Fruit fly (Drosophila melanogaster) ovary, adult (tissue): ENCODE measurements around the gene Srrm1.

Experiments
- CG17801 ChIP-seq: fragments of 200-800 bp; optimal IDR thresholded peaks from 2 replicates; lab custom pipeline; 2019; ENCODE audit warnings: missing biosample characterization, mild to moderate bottlenecking, missing genetic modification characterization, moderate library complexity; ENCODE audit not compliant: partially characterized antibody

Srrm1 gene

dm6 chr3L:13049671-13050070, 13.1 kb downstream of the Srrm1 start:
- no peak for TF ChIP-seq CG17801

dm6 chr3L:13050675-13051202, 14.1 kb downstream of the Srrm1 start:
- no peak for TF ChIP-seq CG17801

- no peak for TF ChIP-seq CG17801
Observed at dm6 chr3L:13058429-13058828, 21.8 kb downstream of the Srrm1 start.

dm6 chr3L:13061322-13061809, 24.7 kb downstream of the Srrm1 start, which contains the start of the genes CG14115 and CG34428:
CG14115 (minus strand) TSS chr3L:13061422.
CG34428 (plus strand) TSS chr3L:13061759.
- TF ChIP-seq CG17801 = no peak

dm6 chr3L:13062746-13063145, 26.1 kb downstream of the Srrm1 start, which contains the start of gene CG34429:
CG34429 (plus strand) TSS chr3L:13063046.
- TF ChIP-seq CG17801 = no peak

dm6 chr3L:13064346-13064745, 27.7 kb downstream of the Srrm1 start:
- TF ChIP-seq CG17801 = no peak

dm6 chr3L:13064935-13065334, 28.3 kb downstream of the Srrm1 start:
- no peak for TF ChIP-seq CG17801

dm6 chr3L:13065619-13066018, 29.0 kb downstream of the Srrm1 start:
- no peak for TF ChIP-seq CG17801

dm6 chr3L:13066220-13066619, 29.6 kb downstream of the Srrm1 start:
- TF ChIP-seq CG17801 = no peak

dm6 chr3L:13068293-13068692, 31.7 kb downstream of the Srrm1 start:
- no peak for TF ChIP-seq CG17801

dm6 chr3L:13074084-13074624, 37.5 kb downstream of the Srrm1 start:
- no peak for TF ChIP-seq CG17801

dm6 chr3L:13077326-13077725, 40.7 kb downstream of the Srrm1 start:
- TF ChIP-seq CG17801 = no peak

dm6 chr3L:13080418-13080817, 43.8 kb downstream of the Srrm1 start:
- TF ChIP-seq CG17801 = no peak

- no peak for TF ChIP-seq CG17801
Observed at dm6 chr3L:13081284-13081937, 44.8 kb downstream of the Srrm1 start.

dm6 chr3L:13083432-13083831, 46.8 kb downstream of the Srrm1 start:
- no peak for TF ChIP-seq CG17801

dm6 chr3L:13084477-13084876, 47.9 kb downstream of the Srrm1 start:
- no peak for TF ChIP-seq CG17801

dm6 chr3L:13087189-13087588, 50.6 kb downstream of the Srrm1 start, which contains the start of gene CG17300:
CG17300 (minus strand) TSS chr3L:13087289.
- TF ChIP-seq CG17801 = no peak

- no peak for TF ChIP-seq CG17801
Observed at dm6 chr3L:13089869-13090268, 53.2 kb downstream of the Srrm1 start, which contains the start of gene CG11251. CG11251 (minus strand) TSS chr3L:13089969.
